Fruit fly (Drosophila melanogaster) S2 (cell line): Measurements from ENCODE around the gene MBD-like.

ENCODE experiments used
- CG8478 ChIP-seq: fragments of >200 bp; optimal IDR thresholded peaks from 2 replicates; lab custom pipeline; 2018
- CTCF ChIP-seq, 2 experiments: fragments of >200 bp; optimal IDR thresholded peaks; 2 replicates each; lab custom pipeline; 2018

- TF ChIP-seq CTCF (optimal IDR thresholded peaks at IDR 0.05; lab: Kevin White, UChicago) (no peak), CG8478 (no peak)
These were observed 42.4 kb downstream of the MBD-like start for dm6 chr3R:9601949-9602348.
